Worm (Caenorhabditis elegans): Measurements from ENCODE around the gene C49F5.13.

- TF ChIP-seq aly-2 (tag; optimal IDR thresholded peaks at IDR 0.05) = no peak
- TF ChIP-seq lin-11 (tag; optimal IDR thresholded peaks at IDR 0.05) = no peak
- no peak for TF ChIP-seq nhr-237 (tag; optimal IDR thresholded peaks at IDR 0.05)
These were observed 2.5 kb downstream of the C49F5.13 start for ce11 chrX:11963659-11964058.
